Fruit fly (Drosophila melanogaster) whole organism, embryonic: ENCODE measurements around the gene Ndfip.
A peak's percentile ranks its signal among the peaks of the same experiment; 100 is the strongest.

ENCODE experiments used
- Asciz ChIP-seq: fragments of 200-800 bp; sonication (Bioruptor generic); optimal IDR thresholded peaks from 2 replicates; lab custom pipeline; 2017; ENCODE audit warnings: missing biosample characterization, mild to moderate bottlenecking, missing genetic modification characterization, missing genetic modification reagents
- CG1024 ChIP-seq: fragments of 200-800 bp; sonication (Bioruptor generic); IDR thresholded peaks from 2 replicates; pipeline ENCODE4 v1.3.6; 2022; ENCODE audit warnings: missing biosample characterization, missing genetic modification characterization
- CG11093 ChIP-seq: fragments of 200-800 bp; sonication (Bioruptor generic); IDR thresholded peaks from 3 replicates; pipeline ENCODE4 v1.3.6; 2022; ENCODE audit warnings: missing biosample characterization, missing genetic modification characterization
- CG13424 ChIP-seq: fragments of 200-800 bp; sonication (Bioruptor generic); optimal IDR thresholded peaks from 2 replicates; lab custom pipeline; 2019; ENCODE audit warnings: missing biosample characterization, mild to moderate bottlenecking, missing genetic modification characterization, moderate library complexity
- CG13894 ChIP-seq: fragments of 200-800 bp; sonication (Bioruptor generic); optimal IDR thresholded peaks from 3 replicates; lab custom pipeline; 2018; ENCODE audit warnings: missing biosample characterization, mild to moderate bottlenecking, missing genetic modification characterization, moderate library complexity
- CG15696 ChIP-seq: fragments of 200-800 bp; sonication (Bioruptor generic); optimal IDR thresholded peaks from 2 replicates; lab custom pipeline; 2019; ENCODE audit warnings: missing biosample characterization, mild to moderate bottlenecking, missing genetic modification characterization, moderate library complexity
- CG1792 ChIP-seq: fragments of 200-800 bp; sonication (Bioruptor generic); optimal IDR thresholded peaks from 2 replicates; lab custom pipeline; 2016; ENCODE audit warnings: missing biosample characterization, missing genetic modification characterization
- CG18764 ChIP-seq: fragments of 200-800 bp; sonication (Bioruptor generic); optimal IDR thresholded peaks from 3 replicates; lab custom pipeline; 2016; ENCODE audit warnings: missing biosample characterization, missing genetic modification characterization
- CG3407 ChIP-seq: fragments of 200-800 bp; sonication (Bioruptor generic); optimal IDR thresholded peaks from 2 replicates; lab custom pipeline; 2018; ENCODE audit warnings: missing biosample characterization, mild to moderate bottlenecking, missing genetic modification characterization
- CG3726 ChIP-seq: fragments of 200-800 bp; sonication (Bioruptor generic); IDR thresholded peaks from 3 replicates; pipeline ENCODE4, ENCODE4 v1.3.6; 2022; ENCODE audit warnings: missing biosample characterization, missing genetic modification characterization
- CG4730 ChIP-seq: fragments of 200-800 bp; sonication (Bioruptor generic); IDR thresholded peaks from 2 replicates; pipeline ENCODE4 v1.3.6; 2022; ENCODE audit warnings: missing biosample characterization, missing genetic modification characterization
- CG4820 ChIP-seq: fragments of 200-800 bp; sonication (Bioruptor generic); optimal IDR thresholded peaks from 3 replicates; lab custom pipeline; 2016; ENCODE audit warnings: missing biosample characterization, missing genetic modification characterization
- CG6813 ChIP-seq: fragments of 200-800 bp; sonication (Bioruptor generic); optimal IDR thresholded peaks from 2 replicates; lab custom pipeline; 2017; ENCODE audit warnings: missing biosample characterization, missing genetic modification characterization, mild to moderate bottlenecking, moderate library complexity, missing genetic modification reagents
- CG8089 ChIP-seq: fragments of 200-800 bp; sonication (Bioruptor generic); optimal IDR thresholded peaks from 3 replicates; lab custom pipeline; 2016; ENCODE audit warnings: missing biosample characterization, missing genetic modification characterization
- CG9215 ChIP-seq: fragments of 200-800 bp; sonication (Bioruptor generic); IDR thresholded peaks from 2 replicates; pipeline ENCODE4 v1.3.6; 2022; ENCODE audit warnings: missing biosample characterization, missing genetic modification characterization
- CG9932 ChIP-seq: fragments of 200-800 bp; sonication (Bioruptor generic); IDR thresholded peaks from 2 replicates; pipeline ENCODE4 v1.3.6; 2022; ENCODE audit warnings: missing biosample characterization, missing genetic modification characterization
- Camta ChIP-seq: fragments of 200-800 bp; sonication (Bioruptor generic); optimal IDR thresholded peaks from 2 replicates; lab custom pipeline; 2016; ENCODE audit warnings: missing biosample characterization, missing genetic modification characterization
- CoRest ChIP-seq: fragments of 200-800 bp; sonication (Bioruptor generic); optimal IDR thresholded peaks from 3 replicates; lab custom pipeline; 2018; ENCODE audit warnings: missing biosample characterization, mild to moderate bottlenecking, missing genetic modification characterization, moderate library complexity
- D19A ChIP-seq: fragments of 200-800 bp; optimal IDR thresholded peaks from 3 replicates; lab custom pipeline; 2019; ENCODE audit warnings: missing biosample characterization, mild to moderate bottlenecking, missing genetic modification characterization, moderate library complexity
- Dfd ChIP-seq, 2 experiments: fragments of >200 bp; optimal IDR thresholded peaks; 2 replicates each; lab custom pipeline; 2017; ENCODE audit warnings: missing biosample characterization in 2 of 2, missing genetic modification characterization in 2 of 2
- Nf-YA ChIP-seq: fragments of 200-800 bp; sonication (Bioruptor generic); IDR thresholded peaks from 2 replicates; pipeline ENCODE4 v1.3.6; 2022; ENCODE audit warnings: missing biosample characterization, missing genetic modification characterization
- Side ChIP-seq: fragments of 200-800 bp; sonication (Bioruptor generic); optimal IDR thresholded peaks from 2 replicates; lab custom pipeline; 2016; ENCODE audit warnings: missing biosample characterization, missing genetic modification characterization
- Spps ChIP-seq: fragments of 200-800 bp; sonication (Bioruptor generic); optimal IDR thresholded peaks from 2 replicates; lab custom pipeline; 2018; ENCODE audit warnings: missing biosample characterization, mild to moderate bottlenecking, missing genetic modification characterization
- Sry-β ChIP-seq: fragments of 200-800 bp; sonication (Bioruptor generic); optimal IDR thresholded peaks from 2 replicates; lab custom pipeline; 2018; ENCODE audit warnings: missing biosample characterization, mild to moderate bottlenecking, missing genetic modification characterization, moderate library complexity
- abd-A ChIP-seq: fragments of 200-800 bp; sonication (Bioruptor generic); optimal IDR thresholded peaks from 3 replicates; lab custom pipeline; 2019; ENCODE audit warnings: missing biosample characterization, mild to moderate bottlenecking, missing genetic modification characterization, moderate library complexity
- ash1 ChIP-seq: fragments of 200-800 bp; sonication (Bioruptor generic); optimal IDR thresholded peaks from 2 replicates; lab custom pipeline; 2018; ENCODE audit warnings: missing biosample characterization, mild to moderate bottlenecking, missing genetic modification characterization
- btn ChIP-seq: fragments of 200-800 bp; sonication (Bioruptor generic); optimal IDR thresholded peaks from 2 replicates; lab custom pipeline; 2016; ENCODE audit warnings: missing biosample characterization, missing genetic modification characterization
- chif ChIP-seq, 2 experiments: fragments of 200-800 bp; sonication (Bioruptor generic); optimal IDR thresholded peaks; 3 replicates each; lab custom pipeline; 2016; ENCODE audit warnings: missing biosample characterization in 2 of 2, missing genetic modification characterization in 2 of 2
- chinmo ChIP-seq: fragments of 200-800 bp; sonication (Bioruptor generic); IDR thresholded peaks from 4 replicates; pipeline ENCODE4 v1.3.6; 2022; ENCODE audit warnings: missing biosample characterization, missing genetic modification characterization; ENCODE audit not compliant: partially characterized antibody
- chn ChIP-seq: fragments of 200-800 bp; sonication (Bioruptor generic); optimal IDR thresholded peaks from 2 replicates; lab custom pipeline; 2016; ENCODE audit warnings: missing biosample characterization, missing genetic modification characterization
- dysf ChIP-seq: fragments of 200-800 bp; sonication (Bioruptor generic); IDR thresholded peaks from 3 replicates; pipeline ENCODE4 v1.3.6; 2022; ENCODE audit warnings: missing biosample characterization, missing genetic modification characterization
- emc ChIP-seq: fragments of 200-800 bp; sonication (Bioruptor generic); optimal IDR thresholded peaks from 2 replicates; lab custom pipeline; 2016; ENCODE audit warnings: missing biosample characterization, missing genetic modification characterization
- eyg ChIP-seq: fragments of 200-800 bp; sonication (Bioruptor generic); optimal IDR thresholded peaks from 3 replicates; lab custom pipeline; 2016; ENCODE audit warnings: missing biosample characterization, missing genetic modification characterization
- grau ChIP-seq: fragments of 200-800 bp; optimal IDR thresholded peaks from 3 replicates; lab custom pipeline; 2019; ENCODE audit warnings: missing biosample characterization, mild to moderate bottlenecking, missing genetic modification characterization, moderate library complexity
- gsb-n ChIP-seq: fragments of 200-800 bp; sonication (Bioruptor generic); optimal IDR thresholded peaks from 3 replicates; lab custom pipeline; 2018; ENCODE audit warnings: missing biosample characterization, mild to moderate bottlenecking, missing genetic modification characterization
- kni ChIP-seq: fragments of 200-800 bp; sonication (Bioruptor generic); optimal IDR thresholded peaks from 3 replicates; lab custom pipeline; 2017; ENCODE audit warnings: mild to moderate bottlenecking, missing biosample characterization, missing genetic modification reagents, missing genetic modification characterization
- knrl ChIP-seq: fragments of 200-800 bp; sonication (Bioruptor generic); IDR thresholded peaks from 3 replicates; pipeline ENCODE4 v1.3.6; 2022; ENCODE audit warnings: missing biosample characterization, missing genetic modification characterization; ENCODE audit not compliant: partially characterized antibody
- lmd ChIP-seq: fragments of 200-800 bp; sonication (Bioruptor generic); IDR thresholded peaks from 2 replicates; pipeline ENCODE4 v1.3.6; 2022; ENCODE audit warnings: missing biosample characterization, missing genetic modification characterization
- lov ChIP-seq, 2 experiments: fragments of 200-800 bp in 1 of 2; fragments of >200 bp in 1 of 2; sonication (Bioruptor generic) in 1 of 2; IDR thresholded peaks in 1 of 2; optimal IDR thresholded peaks in 1 of 2; 2 replicates in 1 of 2; 3 replicates in 1 of 2; pipeline versions ENCODE4 v1.3.6 to Lab custom; 2017 to 2022; ENCODE audit warnings: missing biosample characterization in 1 of 2, missing genetic modification characterization in 1 of 2
- mirr ChIP-seq: fragments of 200-800 bp; sonication (Bioruptor generic); optimal IDR thresholded peaks from 3 replicates; lab custom pipeline; 2018; ENCODE audit warnings: missing biosample characterization, mild to moderate bottlenecking, missing genetic modification characterization
- p53 ChIP-seq: fragments of 200-800 bp; sonication (Bioruptor generic); optimal IDR thresholded peaks from 2 replicates; lab custom pipeline; 2016; ENCODE audit warnings: missing biosample characterization, missing genetic modification characterization
- prd ChIP-seq, 3 experiments: fragments of >200 bp in 2 of 3; fragments of 200-800 bp in 1 of 3; sonication (Bioruptor generic) in 1 of 3; optimal IDR thresholded peaks in 2 of 3; IDR thresholded peaks in 1 of 3; 2 replicates in 2 of 3; 3 replicates in 1 of 3; pipeline versions ENCODE4 v1.3.6 to Lab custom; 2017 to 2022; ENCODE audit warnings: missing biosample characterization in 1 of 3, missing genetic modification characterization in 1 of 3
- repo ChIP-seq: fragments of 200-800 bp; sonication (Bioruptor generic); optimal IDR thresholded peaks from 2 replicates; lab custom pipeline; 2016; ENCODE audit warnings: missing biosample characterization, missing genetic modification characterization
- seq ChIP-seq: fragments of 200-800 bp; sonication (Bioruptor generic); IDR thresholded peaks from 2 replicates; pipeline ENCODE4 v1.3.6; 2022; ENCODE audit warnings: missing biosample characterization, missing genetic modification characterization
- sisA ChIP-seq: fragments of 200-800 bp; sonication (Bioruptor generic); IDR thresholded peaks from 2 replicates; pipeline ENCODE4 v1.3.6; 2022; ENCODE audit warnings: missing biosample characterization, missing genetic modification characterization
- tgo ChIP-seq: fragments of 200-800 bp; sonication (Bioruptor generic); IDR thresholded peaks from 3 replicates; pipeline ENCODE4 v1.3.6; 2022; ENCODE audit warnings: missing biosample characterization, missing genetic modification characterization
- unpg ChIP-seq: fragments of 200-800 bp; sonication (Bioruptor generic); optimal IDR thresholded peaks from 3 replicates; lab custom pipeline; 2018; ENCODE audit warnings: missing biosample characterization, mild to moderate bottlenecking, missing genetic modification characterization, moderate library complexity

Gene Ndfip

DNA sequence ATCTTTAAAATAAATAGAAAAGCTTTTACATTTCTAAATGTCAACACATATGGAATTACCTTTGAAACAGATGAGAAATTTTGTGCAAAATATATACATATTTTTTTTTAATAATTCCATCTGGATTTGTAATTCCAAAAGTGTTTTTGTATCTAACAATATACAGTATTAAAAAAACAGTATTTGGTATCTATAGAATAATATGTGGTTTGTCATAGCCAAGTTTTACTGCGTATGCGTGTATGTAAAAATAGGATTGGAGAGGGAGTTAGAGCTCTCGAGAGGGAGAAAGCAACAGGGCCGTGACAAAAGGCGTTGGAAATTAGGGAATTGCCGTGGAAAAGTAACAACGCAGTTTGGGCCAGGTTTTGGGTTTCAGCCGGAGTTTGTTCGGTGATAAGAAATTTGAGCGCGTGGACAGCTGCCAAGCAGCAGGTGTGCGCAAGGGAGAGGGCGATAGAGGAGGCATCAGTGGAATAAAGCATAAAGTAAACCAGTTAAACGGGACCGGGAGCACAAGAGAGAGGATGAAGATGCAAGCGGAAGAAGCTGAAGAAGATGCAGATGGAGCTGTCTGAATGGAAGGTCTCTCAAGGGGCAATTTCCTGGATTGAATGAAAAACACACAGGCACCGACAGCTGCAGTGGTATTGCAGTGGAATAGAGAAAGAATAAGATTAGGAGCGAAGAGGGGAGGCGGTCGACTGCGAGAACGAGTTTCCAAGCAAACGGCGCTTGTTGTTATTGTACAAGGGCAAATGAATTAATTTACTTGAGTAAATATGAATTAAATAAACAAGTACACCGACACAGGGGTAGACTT lies 991 bp downstream of the Ndfip start (continued):
- no peak for TF ChIP-seq prd (optimal IDR thresholded peaks at IDR 0.05; lab: Kevin White, UChicago)
- TF ChIP-seq prd (GFP tag; IDR thresholded peaks at IDR 0.05; lab: Robert Waterston, UW): peak; percentile 31; the same call in 2 of the 3 replicates
- TF ChIP-seq CG1024 (GFP tag; lab: Robert Waterston, UW): peak; percentile 77
- no peak for TF ChIP-seq p53
- TF ChIP-seq seq (GFP tag; lab: Robert Waterston, UW): 0 out of 2 replicates have a peak, but pooled peaks have one; percentile 15
- TF ChIP-seq Camta (GFP tag; lab: Kevin White, UChicago): peak; percentile 79
- TF ChIP-seq CG6813 (GFP tag; lab: Kevin White, UChicago): peak; percentile 75
- peak; percentile 44 for TF ChIP-seq CG18764 (GFP tag; lab: Kevin White, UChicago)
- TF ChIP-seq chif (GFP tag; optimal IDR thresholded peaks at IDR 0.05; lab: Kevin White, UChicago): peak in 1 of 2 experiments; percentile 75
- peak; percentile 94 for TF ChIP-seq kni (GFP tag; lab: Kevin White, UChicago)
- TF ChIP-seq Dfd (GFP tag; optimal IDR thresholded peaks at IDR 0.05; lab: Kevin White, UChicago): no peak
- no peak for TF ChIP-seq D19A (tag; lab: Kevin White, UChicago)
- peak; percentile 43; the same call in 1 of the 2 replicates for TF ChIP-seq CG9932 (GFP tag; lab: Robert Waterston, UW)
- TF ChIP-seq CoRest (tag; lab: Kevin White, UChicago): peak; percentile 8
- TF ChIP-seq chinmo: 0 out of 4 replicates have a peak, but pooled peaks have one; percentile 29
- no peak for TF ChIP-seq sisA (GFP tag; lab: Robert Waterston, UW)
- TF ChIP-seq Nf-YA (GFP tag; lab: Robert Waterston, UW): peak; percentile 72
- TF ChIP-seq chn (GFP tag; lab: Kevin White, UChicago): peak; percentile 32
- TF ChIP-seq gsb-n (tag; lab: Kevin White, UChicago): peak; percentile 8
- no peak for TF ChIP-seq knrl (GFP tag; lab: Robert Waterston, UW)
- TF ChIP-seq unpg (GFP tag; lab: Kevin White, UChicago): peak; percentile 27
- peak; percentile 14 for TF ChIP-seq CG13424 (tag; lab: Kevin White, UChicago)
- TF ChIP-seq dysf: peak; percentile 49; the same call in 1 of the 3 replicates
- peak; percentile 68; the same call in 1 of the 3 replicates for TF ChIP-seq CG11093 (GFP tag; lab: Robert Waterston, UW)
- no peak for TF ChIP-seq CG8089 (GFP tag; lab: Kevin White, UChicago)
- TF ChIP-seq btn: no peak
- peak; percentile 30; the same call in 1 of the 2 replicates for TF ChIP-seq CG9215
- TF ChIP-seq Side (GFP tag; lab: Kevin White, UChicago): peak; percentile 76
- TF ChIP-seq grau (tag; lab: Kevin White, UChicago): peak; percentile 88
- TF ChIP-seq CG4730: peak; percentile 36; the same call in 1 of the 2 replicates
- no peak for TF ChIP-seq mirr (GFP tag; lab: Kevin White, UChicago)
- TF ChIP-seq ash1 (GFP tag; lab: Kevin White, UChicago): peak; percentile 30
- peak; percentile 88 for TF ChIP-seq Asciz (GFP tag; lab: Kevin White, UChicago)
- peak; percentile 33; the same call in 2 of the 3 replicates for TF ChIP-seq tgo (GFP tag; lab: Robert Waterston, UW)
- peak; percentile 24 for TF ChIP-seq repo
- 0 out of 3 replicates have a peak, but pooled peaks have one; percentile 63 for TF ChIP-seq CG3726 (GFP tag; lab: Robert Waterston, UW)
- peak; percentile 30; the same call in 1 of the 2 replicates for TF ChIP-seq lmd
- peak; percentile 11 for TF ChIP-seq CG15696 (tag; lab: Kevin White, UChicago)
- no peak for TF ChIP-seq emc
- TF ChIP-seq CG1792 (GFP tag; lab: Kevin White, UChicago): peak; percentile 80
- TF ChIP-seq abd-A (tag; lab: Kevin White, UChicago): peak; percentile 25
- TF ChIP-seq CG13894 (tag; lab: Kevin White, UChicago): peak; percentile 59
- TF ChIP-seq Spps (tag; lab: Kevin White, UChicago): peak; percentile 74
- TF ChIP-seq lov (optimal IDR thresholded peaks at IDR 0.05; lab: Kevin White, UChicago): no peak
- peak; percentile 86 for TF ChIP-seq lov (GFP tag; IDR thresholded peaks at IDR 0.05; lab: Robert Waterston, UW)
- peak; percentile 45 for TF ChIP-seq CG4820 (GFP tag; lab: Kevin White, UChicago)
- peak; percentile 69 for TF ChIP-seq eyg (GFP tag; lab: Kevin White, UChicago)
- TF ChIP-seq CG3407 (GFP tag; lab: Kevin White, UChicago): peak; percentile 74
- peak; percentile 5 for TF ChIP-seq Sry-β (GFP tag; lab: Kevin White, UChicago)
